Worm (Caenorhabditis elegans) whole organism, L4 larva: ENCODE measurements around the gene aqp-7.

ENCODE experiments used
- F10B5.3 ChIP-seq: sonication (generic microtip); optimal IDR thresholded peaks from 2 replicates; lab custom pipeline; 2016; ENCODE audit warnings: mild to moderate bottlenecking, missing genetic modification characterization, missing compliant biosample characterization
- F26F4.8 ChIP-seq: fragments of 200-800 bp; sonication (Bioruptor generic); conservative IDR thresholded peaks from 2 replicates; pipeline ENCODE4 v1.3.6; 2022; ENCODE audit warnings: missing genetic modification characterization, missing compliant biosample characterization
- F49E8.2 ChIP-seq: sonication (generic microtip); optimal IDR thresholded peaks from 2 replicates; lab custom pipeline; 2016; ENCODE audit warnings: missing compliant biosample characterization, mild to moderate bottlenecking, missing genetic modification characterization, borderline replicate concordance
- R02D3.7 ChIP-seq: fragments of 150-350 bp; sonication (generic microtip); optimal IDR thresholded peaks from 3 replicates; lab custom pipeline; 2014; ENCODE audit warnings: missing biosample characterization, missing genetic modification characterization
- T20F7.1 ChIP-seq: fragments of 200-800 bp; sonication (Bioruptor generic); optimal IDR thresholded peaks from 2 replicates; lab custom pipeline; 2018; ENCODE audit warnings: mild to moderate bottlenecking, missing genetic modification characterization, missing compliant biosample characterization
- T26A8.4 ChIP-seq: fragments of 200-800 bp; sonication (Bioruptor generic); IDR thresholded peaks from 2 replicates; pipeline ENCODE4 v1.3.6; 2022; ENCODE audit warnings: missing genetic modification characterization, missing compliant biosample characterization
- Y105C5A.15 ChIP-seq: fragments of 200-800 bp; sonication (Bioruptor generic); IDR thresholded peaks from 2 replicates; pipeline ENCODE4 v1.3.6; 2022; ENCODE audit warnings: missing genetic modification characterization, missing compliant biosample characterization
- Y75B8A.6 ChIP-seq: fragments of 200-800 bp; sonication (Bioruptor generic); IDR thresholded peaks from 2 replicates; pipeline ENCODE4 v1.3.6; 2022; ENCODE audit warnings: missing genetic modification reagents, missing genetic modification characterization, missing compliant biosample characterization
- ZK546.5 ChIP-seq, 2 experiments: sonication (generic microtip); optimal IDR thresholded peaks; 2 replicates each; lab custom pipeline; 2017; ENCODE audit warnings: missing biosample characterization in 2 of 2, missing genetic modification characterization in 2 of 2
- aly-2 ChIP-seq: sonication (generic microtip); optimal IDR thresholded peaks from 2 replicates; lab custom pipeline; 2018; ENCODE audit warnings: missing biosample characterization, missing genetic modification characterization
- arid-1 ChIP-seq: fragments of 200-800 bp; sonication (Bioruptor generic); conservative IDR thresholded peaks from 2 replicates; pipeline ENCODE4 v1.3.6; 2022; ENCODE audit warnings: missing genetic modification reagents, missing genetic modification characterization, missing compliant biosample characterization
- attf-4 ChIP-seq: sonication (generic microtip); optimal IDR thresholded peaks from 3 replicates; lab custom pipeline; 2017; ENCODE audit warnings: missing biosample characterization, missing genetic modification characterization
- ceh-82 ChIP-seq: sonication (generic microtip); optimal IDR thresholded peaks from 2 replicates; lab custom pipeline; 2017; ENCODE audit warnings: missing biosample characterization, missing genetic modification characterization
- ces-1 ChIP-seq: fragments of 150-350 bp; sonication (generic microtip); optimal IDR thresholded peaks from 4 replicates; lab custom pipeline; 2014; ENCODE audit warnings: missing biosample characterization, missing genetic modification reagents, missing genetic modification characterization
- cey-2 ChIP-seq: sonication (generic microtip); optimal IDR thresholded peaks from 3 replicates; lab custom pipeline; 2017; ENCODE audit warnings: missing genetic modification characterization, mild to moderate bottlenecking, missing compliant biosample characterization, antibody characterized with exemption, borderline replicate concordance; ENCODE audit not compliant: insufficient read depth
- ctbp-1 ChIP-seq: fragments of 200-800 bp; sonication (Bioruptor generic); IDR thresholded peaks from 2 replicates; pipeline ENCODE4 v1.3.6; 2022; ENCODE audit warnings: missing genetic modification reagents, missing genetic modification characterization, missing compliant biosample characterization
- daf-19 ChIP-seq: fragments of 200-800 bp; sonication (Bioruptor generic); conservative IDR thresholded peaks from 2 replicates; pipeline ENCODE4 v1.3.6; 2022; ENCODE audit warnings: missing genetic modification characterization, missing compliant biosample characterization
- daf-8 ChIP-seq: fragments of 200-800 bp; sonication (Bioruptor generic); IDR thresholded peaks from 2 replicates; pipeline ENCODE4 v1.3.6; 2022; ENCODE audit warnings: missing genetic modification characterization, missing compliant biosample characterization
- dmd-8 ChIP-seq: fragments of 200-800 bp; sonication (Bioruptor generic); IDR thresholded peaks from 2 replicates; pipeline ENCODE4 v1.3.6; 2022; ENCODE audit warnings: missing genetic modification characterization, missing compliant biosample characterization
- dmd-9 ChIP-seq: fragments of 200-800 bp; sonication (Bioruptor generic); IDR thresholded peaks from 2 replicates; pipeline ENCODE4 v1.3.6; 2022; ENCODE audit warnings: missing genetic modification reagents, missing genetic modification characterization, missing compliant biosample characterization
- egl-43 ChIP-seq: fragments of 200-800 bp; sonication (Bioruptor generic); IDR thresholded peaks from 2 replicates; pipeline ENCODE4 v1.3.6; 2022; ENCODE audit warnings: missing genetic modification reagents, missing genetic modification characterization, missing compliant biosample characterization
- fos-1 ChIP-seq: fragments of 150-350 bp; optimal IDR thresholded peaks from 2 replicates; lab custom pipeline; 2014; ENCODE audit warnings: missing biosample characterization, missing genetic modification characterization
- gei-8 ChIP-seq: fragments of 200-800 bp; sonication (Bioruptor generic); optimal IDR thresholded peaks from 2 replicates; lab custom pipeline; 2018; ENCODE audit warnings: mild to moderate bottlenecking, missing genetic modification characterization, missing compliant biosample characterization
- lim-7 ChIP-seq: fragments of 200-800 bp; sonication (Bioruptor generic); IDR thresholded peaks from 2 replicates; pipeline ENCODE4 v1.3.6; 2022; ENCODE audit warnings: missing genetic modification characterization, missing compliant biosample characterization
- lin-1 ChIP-seq: fragments of 200-800 bp; sonication (Bioruptor generic); IDR thresholded peaks from 2 replicates; pipeline ENCODE4 v1.3.6; 2022; ENCODE audit warnings: missing genetic modification reagents, missing genetic modification characterization, missing compliant biosample characterization
- lin-13 ChIP-seq: fragments of 150-350 bp; optimal IDR thresholded peaks from 2 replicates; lab custom pipeline; 2014; ENCODE audit warnings: missing biosample characterization, missing genetic modification reagents, missing genetic modification characterization
- lin-15B ChIP-seq: fragments of 150-350 bp; sonication (generic microtip); optimal IDR thresholded peaks from 3 replicates; lab custom pipeline; 2014; ENCODE audit warnings: missing biosample characterization, missing genetic modification characterization
- lin-38 ChIP-seq: fragments of 200-800 bp; sonication (Bioruptor generic); IDR thresholded peaks from 2 replicates; pipeline ENCODE4 v1.3.6; 2022; ENCODE audit warnings: missing genetic modification reagents, missing genetic modification characterization, missing compliant biosample characterization
- lin-39 ChIP-seq: fragments of 150-350 bp; optimal IDR thresholded peaks from 2 replicates; lab custom pipeline; 2014; ENCODE audit warnings: missing biosample characterization, missing genetic modification reagents, missing genetic modification characterization
- lsy-2 ChIP-seq, 2 experiments: fragments of 150-350 bp in 1 of 2; sonication (generic microtip) in 1 of 2; optimal IDR thresholded peaks; 2 replicates each; lab custom pipeline; 2014 to 2017; ENCODE audit warnings: missing biosample characterization in 2 of 2, missing genetic modification characterization in 2 of 2
- madf-5 ChIP-seq, 2 experiments: fragments of 200-800 bp; sonication (Bioruptor generic); IDR thresholded peaks; 2 replicates each; pipeline ENCODE4 v1.3.6; 2022; ENCODE audit warnings: missing compliant biosample characterization in 2 of 2, missing genetic modification characterization in 2 of 2
- madf-9 ChIP-seq: fragments of 200-800 bp; sonication (Bioruptor generic); conservative IDR thresholded peaks from 2 replicates; pipeline ENCODE4 v1.3.6; 2022; ENCODE audit warnings: missing genetic modification reagents, missing genetic modification characterization, missing compliant biosample characterization
- mdl-1 ChIP-seq, 2 experiments: fragments of 150-350 bp in 1 of 2; sonication (generic microtip) in 1 of 2; optimal IDR thresholded peaks; 2 replicates each; lab custom pipeline; 2014 to 2017; ENCODE audit warnings: missing biosample characterization in 2 of 2, missing genetic modification characterization in 2 of 2
- mep-1 ChIP-seq: fragments of 150-350 bp; sonication (generic microtip); optimal IDR thresholded peaks from 3 replicates; lab custom pipeline; 2014; ENCODE audit warnings: missing biosample characterization, missing genetic modification characterization
- mxl-2 ChIP-seq: fragments of 200-800 bp; sonication (Bioruptor generic); conservative IDR thresholded peaks from 2 replicates; pipeline ENCODE4 v1.3.6; 2022; ENCODE audit warnings: missing genetic modification reagents, missing genetic modification characterization, missing compliant biosample characterization
- nhr-25 ChIP-seq: sonication (generic microtip); optimal IDR thresholded peaks from 2 replicates; lab custom pipeline; 2017; ENCODE audit warnings: missing genetic modification characterization, mild to moderate bottlenecking, missing compliant biosample characterization, antibody characterized with exemption, moderate library complexity, borderline replicate concordance; ENCODE audit not compliant: insufficient read depth
- nhr-41 ChIP-seq: fragments of 200-800 bp; sonication (Bioruptor generic); IDR thresholded peaks from 2 replicates; pipeline ENCODE4 v1.3.6; 2022; ENCODE audit warnings: missing genetic modification reagents, missing genetic modification characterization, missing compliant biosample characterization
- nhr-77 ChIP-seq: fragments of 150-350 bp; optimal IDR thresholded peaks from 2 replicates; lab custom pipeline; 2014; ENCODE audit warnings: missing biosample characterization, missing genetic modification characterization
- php-3 ChIP-seq: fragments of 200-800 bp; sonication (Bioruptor generic); IDR thresholded peaks from 2 replicates; pipeline ENCODE4 v1.3.6; 2022; ENCODE audit warnings: missing genetic modification reagents, missing genetic modification characterization, missing compliant biosample characterization
- pqm-1 ChIP-seq: sonication (generic microtip); optimal IDR thresholded peaks from 2 replicates; lab custom pipeline; 2017; ENCODE audit warnings: missing biosample characterization, missing genetic modification characterization
- saeg-2 ChIP-seq: fragments of 200-800 bp; sonication (Bioruptor generic); IDR thresholded peaks from 2 replicates; pipeline ENCODE4 v1.3.6; 2022; ENCODE audit warnings: missing genetic modification reagents, missing genetic modification characterization, missing compliant biosample characterization
- set-16 ChIP-seq: fragments of 200-800 bp; sonication (Bioruptor generic); IDR thresholded peaks from 2 replicates; pipeline ENCODE4 v1.3.6; 2022; ENCODE audit warnings: missing genetic modification reagents, missing genetic modification characterization, missing compliant biosample characterization
- skn-1 ChIP-seq: fragments of 150-350 bp; optimal IDR thresholded peaks from 2 replicates; lab custom pipeline; 2014; ENCODE audit warnings: missing biosample characterization, missing genetic modification characterization
- snpc-1.2 ChIP-seq: fragments of 200-800 bp; sonication (Bioruptor generic); IDR thresholded peaks from 2 replicates; pipeline ENCODE4 v1.3.6; 2022; ENCODE audit warnings: missing genetic modification reagents, missing genetic modification characterization, missing compliant biosample characterization
- snpc-4 ChIP-seq: fragments of 150-350 bp; optimal IDR thresholded peaks from 2 replicates; lab custom pipeline; 2014; ENCODE audit warnings: missing biosample characterization, missing genetic modification characterization
- spr-1 ChIP-seq: sonication (generic microtip); optimal IDR thresholded peaks from 2 replicates; lab custom pipeline; 2016; ENCODE audit warnings: mild to moderate bottlenecking, missing genetic modification characterization, missing compliant biosample characterization
- tag-97 ChIP-seq: fragments of 200-800 bp; sonication (Bioruptor generic); IDR thresholded peaks from 2 replicates; pipeline ENCODE4 v1.3.6; 2022; ENCODE audit warnings: missing genetic modification characterization, missing compliant biosample characterization
- unc-130 ChIP-seq: sonication (generic microtip); optimal IDR thresholded peaks from 2 replicates; lab custom pipeline; 2016; ENCODE audit warnings: missing genetic modification reagents, missing genetic modification characterization, missing compliant biosample characterization
- zfp-2 ChIP-seq: sonication (generic microtip); optimal IDR thresholded peaks from 2 replicates; lab custom pipeline; 2016; ENCODE audit warnings: mild to moderate bottlenecking, missing genetic modification characterization, missing compliant biosample characterization
- zip-11 ChIP-seq: fragments of 200-800 bp; sonication (Bioruptor generic); IDR thresholded peaks from 2 replicates; pipeline ENCODE4 v1.3.6; 2022; ENCODE audit warnings: missing genetic modification characterization, missing compliant biosample characterization
- zip-2 ChIP-seq: fragments of 150-350 bp; optimal IDR thresholded peaks from 2 replicates; lab custom pipeline; 2014; ENCODE audit warnings: missing biosample characterization, missing genetic modification characterization
- ztf-11 ChIP-seq: fragments of 150-350 bp; optimal IDR thresholded peaks from 2 replicates; lab custom pipeline; 2014; ENCODE audit warnings: missing biosample characterization, missing genetic modification characterization

Gene aqp-7

DNA sequence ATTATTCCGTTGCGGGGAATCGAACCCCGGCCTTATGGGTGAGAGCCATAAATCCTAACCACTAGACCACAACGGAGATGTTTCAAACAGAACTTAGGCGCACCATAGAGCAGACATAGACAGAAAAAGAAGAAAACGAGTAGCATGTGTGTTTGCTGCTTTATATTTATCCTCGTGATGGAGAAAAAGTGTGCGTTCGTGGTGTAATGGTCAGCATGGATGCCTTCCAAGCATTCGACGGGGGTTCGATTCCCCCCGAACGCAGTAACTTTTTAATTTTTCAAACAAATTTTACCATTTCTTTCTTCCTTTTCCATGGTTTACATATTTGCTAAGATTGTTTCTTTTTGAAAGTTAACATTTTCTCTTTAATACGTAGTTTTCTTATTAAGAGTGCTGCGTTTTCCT lies 11.1 kb downstream of the aqp-7 start (continued):
- TF ChIP-seq mdl-1 (tag; optimal IDR thresholded peaks at IDR 0.05; lab: Kevin White, UChicago) (peak; percentile 34 to 82), attf-4 (tag; lab: Kevin White, UChicago) (no peak), spr-1 (tag; lab: Kevin White, UChicago) (peak; percentile 94), ces-1 (GFP tag; lab: Kevin White, UChicago) (peak; percentile 86), php-3 (GFP tag; lab: Robert Waterston, UW) (peak; percentile 96), F26F4.8 (peak; percentile 97), madf-9 (GFP tag; lab: Robert Waterston, UW) (peak; percentile 97), dmd-8 (peak; percentile 100), daf-19 (GFP tag; lab: Robert Waterston, UW) (peak; percentile 98), cey-2 (tag; lab: Kevin White, UChicago) (peak; percentile 3), mep-1 (peak; percentile 97), tag-97 (GFP tag; lab: Robert Waterston, UW) (no peak), skn-1 (tag; lab: Kevin White, UChicago) (no peak), lin-15B (no peak), zip-2 (tag; lab: Kevin White, UChicago) (peak; percentile 87), ZK546.5 (tag; optimal IDR thresholded peaks at IDR 0.05; lab: Kevin White, UChicago) (no peak), daf-8 (GFP tag; lab: Robert Waterston, UW) (peak; percentile 95), ceh-82 (no peak), pqm-1 (tag; lab: Kevin White, UChicago) (no peak), egl-43 (GFP tag; lab: Robert Waterston, UW) (peak; percentile 99), madf-5 (GFP tag; IDR thresholded peaks at IDR 0.05; lab: Robert Waterston, UW) (peak; percentile 96 to 98), F49E8.2 (peak; percentile 85), ctbp-1 (peak; percentile 98), unc-130 (GFP tag; lab: Kevin White, UChicago) (peak; percentile 71), Y75B8A.6 (peak; percentile 97), nhr-25 (tag; lab: Kevin White, UChicago) (peak; percentile 63), nhr-41 (peak; percentile 99), lin-1 (GFP tag; lab: Robert Waterston, UW) (peak; percentile 97), snpc-4 (no peak), fos-1 (tag; lab: Kevin White, UChicago) (no peak), dmd-9 (peak; percentile 96), gei-8 (GFP tag; lab: Kevin White, UChicago) (peak; percentile 97), nhr-77 (tag; lab: Kevin White, UChicago) (peak; percentile 65), R02D3.7 (tag; lab: Kevin White, UChicago) (peak; percentile 29), lin-39 (peak; percentile 39), arid-1 (peak; percentile 97), Y105C5A.15 (GFP tag; lab: Robert Waterston, UW) (peak; percentile 99), mxl-2 (GFP tag; lab: Robert Waterston, UW) (peak; percentile 90), lim-7 (GFP tag; lab: Robert Waterston, UW) (peak; percentile 99), lin-13 (GFP tag; lab: Kevin White, UChicago) (peak; percentile 83), aly-2 (tag; lab: Kevin White, UChicago) (no peak), snpc-1.2 (GFP tag; lab: Robert Waterston, UW) (peak; percentile 96), T26A8.4 (GFP tag; lab: Robert Waterston, UW) (peak; percentile 97), saeg-2 (peak; percentile 95), set-16 (GFP tag; lab: Robert Waterston, UW) (peak; percentile 32; the same call in 1 of the 2 replicates), F10B5.3 (tag; lab: Kevin White, UChicago) (peak; percentile 90), zfp-2 (peak; percentile 78), T20F7.1 (GFP tag; lab: Kevin White, UChicago) (peak; percentile 83), ztf-11 (no peak), lin-38 (GFP tag; lab: Robert Waterston, UW) (peak; percentile 89), zip-11 (GFP tag; lab: Robert Waterston, UW) (peak; percentile 91), lsy-2 (tag; optimal IDR thresholded peaks at IDR 0.05; lab: Kevin White, UChicago) (peak; percentile 67 to 88)
